ENCODE assay signal across 1 fruit fly cellular context in genomic region chr2L:2882968-2883702, dm6.
TF ChIP-seq lines count a peak whose summit lies in the region.

No protein-coding gene starts in this region.

TF ChIP-seq in whole organism, embryonic, 481 proteins besides CTCF, POLR2A, EP300 and RAD21 (continued from another document):
- TF ChIP-seq Poxn (GFP tag; IDR thresholded peaks at IDR 0.05; lab: Robert Waterston, UW): no peak
- no peak for TF ChIP-seq ase (GFP tag; IDR thresholded peaks at IDR 0.05; lab: Robert Waterston, UW)
- TF ChIP-seq crc (GFP tag; optimal IDR thresholded peaks at IDR 0.05; lab: Kevin White, UChicago): peak; percentile 8
- TF ChIP-seq wor (GFP tag; IDR thresholded peaks at IDR 0.05; lab: Robert Waterston, UW): no peak
- peak; percentile 55 for TF ChIP-seq Nf-YC (tag; optimal IDR thresholded peaks at IDR 0.05; lab: Kevin White, UChicago)
- no peak for TF ChIP-seq nom (GFP tag; optimal IDR thresholded peaks at IDR 0.05; lab: Kevin White, UChicago)
- peak; percentile 48 for TF ChIP-seq BtbVII (GFP tag; optimal IDR thresholded peaks at IDR 0.05; lab: Kevin White, UChicago)
- TF ChIP-seq Usf (GFP tag; optimal IDR thresholded peaks at IDR 0.05; lab: Kevin White, UChicago): no peak
- no peak for TF ChIP-seq Dp (GFP tag; optimal IDR thresholded peaks at IDR 0.05; lab: Kevin White, UChicago)
- no peak for TF ChIP-seq CG17802 (tag; optimal IDR thresholded peaks at IDR 0.05; lab: Kevin White, UChicago)
- TF ChIP-seq B-H1 (GFP tag; IDR thresholded peaks at IDR 0.05; lab: Robert Waterston, UW): peak; percentile 10; the same call in 1 of the 3 replicates
- TF ChIP-seq CG16815 (GFP tag; optimal IDR thresholded peaks at IDR 0.05; lab: Kevin White, UChicago): no peak
- TF ChIP-seq CG10979 (tag; optimal IDR thresholded peaks at IDR 0.05; lab: Kevin White, UChicago): peak; percentile 13
- peak; percentile 27; the same call in 1 of the 2 replicates for TF ChIP-seq CG11696 (GFP tag; IDR thresholded peaks at IDR 0.05; lab: Robert Waterston, UW)
- TF ChIP-seq tin (GFP tag; optimal IDR thresholded peaks at IDR 0.05; lab: Kevin White, UChicago): no peak
- TF ChIP-seq Antp (GFP tag; optimal IDR thresholded peaks at IDR 0.05; lab: Kevin White, UChicago): peak; percentile 36
- TF ChIP-seq cad (GFP tag; optimal IDR thresholded peaks at IDR 0.05; lab: Kevin White, UChicago): no peak
- TF ChIP-seq peb (GFP tag; IDR thresholded peaks at IDR 0.05; lab: Robert Waterston, UW): no peak
- TF ChIP-seq CG2889 (GFP tag; IDR thresholded peaks at IDR 0.05; lab: Robert Waterston, UW): no peak
- TF ChIP-seq CG5953 (GFP tag; IDR thresholded peaks at IDR 0.05; lab: Robert Waterston, UW): no peak
- peak; percentile 29 for TF ChIP-seq Oli (tag; optimal IDR thresholded peaks at IDR 0.05; lab: Kevin White, UChicago)
- TF ChIP-seq p53 (GFP tag; optimal IDR thresholded peaks at IDR 0.05; lab: Kevin White, UChicago): no peak
- TF ChIP-seq Nf-YA (GFP tag; IDR thresholded peaks at IDR 0.05; lab: Robert Waterston, UW): peak; percentile 65; the same call in 1 of the 2 replicates
- TF ChIP-seq CG4730 (GFP tag; IDR thresholded peaks at IDR 0.05; lab: Robert Waterston, UW): no peak
- peak; percentile 75 for TF ChIP-seq wek (GFP tag; optimal IDR thresholded peaks at IDR 0.05; lab: Kevin White, UChicago)
- peak; percentile 51 for TF ChIP-seq CG7839 (tag; optimal IDR thresholded peaks at IDR 0.05; lab: Kevin White, UChicago)
- no peak for TF ChIP-seq Hand (GFP tag; optimal IDR thresholded peaks at IDR 0.05; lab: Kevin White, UChicago)
- peak; percentile 86 for TF ChIP-seq Med (GFP tag; lab: Kevin White, UChicago)
- TF ChIP-seq tup (GFP tag; optimal IDR thresholded peaks at IDR 0.05; lab: Kevin White, UChicago): peak; percentile 29
- TF ChIP-seq mirr (GFP tag; optimal IDR thresholded peaks at IDR 0.05; lab: Kevin White, UChicago): peak; percentile 64
TF ChIP-seq in whole organism, embryonic: peak in this region for 246.
